Fruit fly (Drosophila melanogaster): Measurements from ENCODE around the gene bigmax.

bigmax gene

DNA sequence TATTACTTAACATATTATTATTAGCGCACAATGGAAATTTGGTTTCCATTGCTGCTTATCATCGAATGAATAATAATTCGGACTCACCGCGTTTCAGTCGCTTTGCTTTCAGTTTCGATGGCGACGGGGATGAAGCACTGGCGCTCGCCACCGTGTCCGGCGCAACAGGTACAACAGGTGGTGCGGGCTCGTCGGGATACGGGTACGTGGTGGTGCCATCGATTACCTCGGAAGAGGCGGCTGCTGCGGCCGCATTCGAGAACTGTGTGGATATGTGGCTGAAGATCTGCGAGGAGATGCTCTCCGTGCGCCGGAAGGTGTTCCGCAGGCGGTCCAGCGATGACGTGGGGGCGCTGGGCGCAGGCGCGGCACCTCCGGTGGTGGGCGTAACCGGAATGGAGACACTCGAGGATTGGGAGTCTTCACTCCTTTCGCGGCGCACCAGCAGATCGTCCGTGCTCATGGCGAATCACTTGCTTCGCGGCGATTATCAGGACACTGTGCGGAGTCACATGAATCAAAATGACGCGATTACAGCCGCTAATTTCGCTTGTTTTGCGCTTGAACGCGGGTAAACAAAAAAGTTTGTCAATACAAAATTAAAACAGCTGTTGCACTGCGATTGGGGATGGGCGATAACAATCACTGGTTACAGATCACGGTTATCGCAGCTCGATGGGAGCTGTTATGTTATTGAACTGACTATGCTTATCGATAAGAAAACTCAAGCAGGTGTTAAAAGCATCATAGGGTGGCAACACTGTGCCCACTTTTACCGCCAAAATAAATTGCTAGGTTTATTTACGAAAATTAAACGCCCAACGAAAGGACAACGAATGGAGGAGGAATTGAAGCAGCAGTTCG is 49.7 kb downstream of the bigmax start, which contains the start of the genes CG31064 and PolA2 (continued):
- TF ChIP-seq Dfd (GFP tag; optimal IDR thresholded peaks at IDR 0.05) (no peak), CG15514 (GFP tag; optimal IDR thresholded peaks at IDR 0.05) (peak; percentile 88), Sry-β (GFP tag; optimal IDR thresholded peaks at IDR 0.05) (no peak), CG9797 (GFP tag; optimal IDR thresholded peaks at IDR 0.05) (peak; percentile 40), ac (GFP tag; optimal IDR thresholded peaks at IDR 0.05) (peak; percentile 71), CHES-1-like (GFP tag; optimal IDR thresholded peaks at IDR 0.05) (peak; percentile 29), CG10565 (GFP tag; optimal IDR thresholded peaks at IDR 0.05) (no peak), CG5245 (GFP tag; optimal IDR thresholded peaks at IDR 0.05) (no peak), CG4820 (GFP tag; optimal IDR thresholded peaks at IDR 0.05) (no peak), CG6813 (GFP tag; optimal IDR thresholded peaks at IDR 0.05) (no peak), tup (GFP tag; optimal IDR thresholded peaks at IDR 0.05) (no peak), CG13123 (GFP tag; optimal IDR thresholded peaks at IDR 0.05) (no peak), exex (tag; optimal IDR thresholded peaks at IDR 0.05) (no peak), ftz-f1 (GFP tag; optimal IDR thresholded peaks at IDR 0.05) (peak; percentile 78), peb (GFP tag; IDR thresholded peaks at IDR 0.05) (no peak), Awh (GFP tag; IDR thresholded peaks at IDR 0.05) (no peak), sob (GFP tag; IDR thresholded peaks at IDR 0.05) (no peak), tna (GFP tag; IDR thresholded peaks at IDR 0.05; ENCODE audit: partially characterized antibody) (peak; percentile 83), ato (GFP tag; IDR thresholded peaks at IDR 0.05; ENCODE audit: partially characterized antibody) (peak; percentile 75), CG13894 (tag; optimal IDR thresholded peaks at IDR 0.05) (no peak), tap (tag; optimal IDR thresholded peaks at IDR 0.05) (no peak), CG9215 (GFP tag; IDR thresholded peaks at IDR 0.05) (no peak), slou (GFP tag; optimal IDR thresholded peaks at IDR 0.05) (no peak), Nf-YB (GFP tag; optimal IDR thresholded peaks at IDR 0.05) (no peak), aop (GFP tag; IDR thresholded peaks at IDR 0.05) (no peak), HLH4C (GFP tag; IDR thresholded peaks at IDR 0.05; ENCODE audit: partially characterized antibody) (peak; percentile 91), Atf6 (GFP tag; IDR thresholded peaks at IDR 0.05) (no peak), MESR4 (GFP tag; optimal IDR thresholded peaks at IDR 0.05) (peak; percentile 51), bigmax (GFP tag; optimal IDR thresholded peaks at IDR 0.05) (no peak), eve (GFP tag; optimal IDR thresholded peaks at IDR 0.05) (no peak), lmd (GFP tag; IDR thresholded peaks at IDR 0.05) (no peak), gt (GFP tag; IDR thresholded peaks at IDR 0.05) (no peak), BtbVII (GFP tag; optimal IDR thresholded peaks at IDR 0.05) (no peak), Sry-δ (GFP tag; optimal IDR thresholded peaks at IDR 0.05) (peak; percentile 94), Hsf (GFP tag; optimal IDR thresholded peaks at IDR 0.05) (peak; percentile 3), HLH54F (GFP tag; optimal IDR thresholded peaks at IDR 0.05) (no peak), CG14965 (GFP tag; optimal IDR thresholded peaks at IDR 0.05; ENCODE audit: borderline replicate concordance) (no peak), z (GFP tag; IDR thresholded peaks at IDR 0.05) (no peak), CG18262 (tag; optimal IDR thresholded peaks at IDR 0.05) (no peak), Dbx (GFP tag; IDR thresholded peaks at IDR 0.05) (peak; percentile 13; the same call in 1 of the 3 replicates), btn (GFP tag; optimal IDR thresholded peaks at IDR 0.05) (no peak), caup (GFP tag; optimal IDR thresholded peaks at IDR 0.05; ENCODE audit: severe bottlenecking) (peak; percentile 2), knrl (GFP tag; IDR thresholded peaks at IDR 0.05; ENCODE audit: partially characterized antibody) (peak; percentile 58; the same call in 2 of the 3 replicates), Spps (tag; optimal IDR thresholded peaks at IDR 0.05) (no peak), zen (tag; optimal IDR thresholded peaks at IDR 0.05) (peak; percentile 28), CG8944 (GFP tag; optimal IDR thresholded peaks at IDR 0.05) (no peak), tin (GFP tag; optimal IDR thresholded peaks at IDR 0.05) (no peak)

Data from whole organism, embryonic.